Worm (Caenorhabditis elegans) whole organism, L4 larva: ENCODE results near the gene lido-1.

Experiments
- F26F4.8 ChIP-seq: fragments of 200-800 bp; sonication (Bioruptor generic); conservative IDR thresholded peaks from 2 replicates; pipeline ENCODE4 v1.3.6; 2022; ENCODE audit warnings: missing genetic modification characterization, missing compliant biosample characterization
- F49E8.2 ChIP-seq: sonication (generic microtip); optimal IDR thresholded peaks from 2 replicates; lab custom pipeline; 2016; ENCODE audit warnings: missing compliant biosample characterization, mild to moderate bottlenecking, missing genetic modification characterization, borderline replicate concordance
- Y48G9A.11 ChIP-seq: fragments of 200-800 bp; sonication (Bioruptor generic); IDR thresholded peaks from 2 replicates; pipeline ENCODE4 v1.3.6; 2022; ENCODE audit warnings: missing genetic modification reagents, missing genetic modification characterization, missing compliant biosample characterization
- Y75B8A.6 ChIP-seq: fragments of 200-800 bp; sonication (Bioruptor generic); IDR thresholded peaks from 2 replicates; pipeline ENCODE4 v1.3.6; 2022; ENCODE audit warnings: missing genetic modification reagents, missing genetic modification characterization, missing compliant biosample characterization
- ZK546.5 ChIP-seq, 2 experiments: sonication (generic microtip); optimal IDR thresholded peaks; 2 replicates each; lab custom pipeline; 2017; ENCODE audit warnings: missing biosample characterization in 2 of 2, missing genetic modification characterization in 2 of 2
- aha-1 ChIP-seq: fragments of 150-350 bp; peaks from one replicate; lab custom pipeline; 2014; ENCODE audit warnings: missing biosample characterization, missing genetic modification characterization
- ama-1 ChIP-seq: fragments of 150-350 bp; optimal IDR thresholded peaks from 2 replicates; lab custom pipeline; 2014; ENCODE audit warnings: inconsistent platforms, mixed read lengths
- arid-1 ChIP-seq: fragments of 200-800 bp; sonication (Bioruptor generic); conservative IDR thresholded peaks from 2 replicates; pipeline ENCODE4 v1.3.6; 2022; ENCODE audit warnings: missing genetic modification reagents, missing genetic modification characterization, missing compliant biosample characterization
- attf-4 ChIP-seq: sonication (generic microtip); optimal IDR thresholded peaks from 3 replicates; lab custom pipeline; 2017; ENCODE audit warnings: missing biosample characterization, missing genetic modification characterization
- ceh-20 ChIP-seq: fragments of 200-800 bp; sonication (Bioruptor generic); IDR thresholded peaks from 2 replicates; pipeline ENCODE4 v1.3.6; 2022; ENCODE audit warnings: missing genetic modification reagents, missing genetic modification characterization, missing compliant biosample characterization
- ceh-32 ChIP-seq: sonication (generic microtip); optimal IDR thresholded peaks from 2 replicates; lab custom pipeline; 2016; ENCODE audit warnings: mild to moderate bottlenecking, missing genetic modification characterization, missing compliant biosample characterization; ENCODE audit not compliant: poor library complexity
- ces-1 ChIP-seq: fragments of 150-350 bp; sonication (generic microtip); optimal IDR thresholded peaks from 4 replicates; lab custom pipeline; 2014; ENCODE audit warnings: missing biosample characterization, missing genetic modification reagents, missing genetic modification characterization
- daf-12 ChIP-seq: fragments of 150-350 bp; optimal IDR thresholded peaks from 2 replicates; lab custom pipeline; 2014; ENCODE audit warnings: missing biosample characterization, missing genetic modification reagents, missing genetic modification characterization
- daf-16 ChIP-seq, 3 experiments: sonication (generic microtip); optimal IDR thresholded peaks; 2 replicates each; lab custom pipeline; 2016 to 2017; ENCODE audit warnings: missing genetic modification characterization in 3 of 3, missing genetic modification reagents in 3 of 3, mild to moderate bottlenecking in 2 of 3, missing compliant biosample characterization in 2 of 3, missing biosample characterization in 1 of 3, moderate library complexity in 1 of 3
- dmd-6 ChIP-seq: fragments of 200-800 bp; sonication (Bioruptor generic); IDR thresholded peaks from 2 replicates; pipeline ENCODE4 v1.3.6; 2022; ENCODE audit warnings: missing genetic modification reagents, missing genetic modification characterization, missing compliant biosample characterization
- dpl-1 ChIP-seq: fragments of 150-350 bp; optimal IDR thresholded peaks from 2 replicates; lab custom pipeline; 2014; ENCODE audit warnings: missing biosample characterization, missing genetic modification reagents, missing genetic modification characterization
- duxl-1 ChIP-seq: sonication (generic microtip); optimal IDR thresholded peaks from 2 replicates; lab custom pipeline; 2016; ENCODE audit warnings: mild to moderate bottlenecking, missing genetic modification characterization, moderate library complexity, missing compliant biosample characterization; ENCODE audit not compliant: poor library complexity
- dve-1 ChIP-seq: sonication (generic microtip); optimal IDR thresholded peaks from 2 replicates; lab custom pipeline; 2017; ENCODE audit warnings: antibody characterized with exemption, mild to moderate bottlenecking, missing genetic modification characterization, missing compliant biosample characterization; ENCODE audit not compliant: insufficient read depth
- gei-8 ChIP-seq: fragments of 200-800 bp; sonication (Bioruptor generic); optimal IDR thresholded peaks from 2 replicates; lab custom pipeline; 2018; ENCODE audit warnings: mild to moderate bottlenecking, missing genetic modification characterization, missing compliant biosample characterization
- hif-1 ChIP-seq, 2 experiments: sonication (generic microtip); optimal IDR thresholded peaks; 2 replicates each; lab custom pipeline; 2016 to 2017; ENCODE audit warnings: missing compliant biosample characterization in 2 of 2, missing genetic modification characterization in 2 of 2, missing genetic modification reagents in 2 of 2, missing genotype in 2 of 2, mild to moderate bottlenecking in 1 of 2
- hlh-11 ChIP-seq: fragments of 200-800 bp; sonication (Bioruptor generic); optimal IDR thresholded peaks from 2 replicates; lab custom pipeline; 2018; ENCODE audit warnings: mild to moderate bottlenecking, missing genetic modification characterization, missing compliant biosample characterization
- hlh-30 ChIP-seq: sonication (generic microtip); optimal IDR thresholded peaks from 2 replicates; lab custom pipeline; 2017; ENCODE audit warnings: antibody characterized with exemption, mild to moderate bottlenecking, missing genetic modification characterization, missing compliant biosample characterization; ENCODE audit not compliant: insufficient read depth
- hmg-1.1 ChIP-seq: fragments of 200-800 bp; sonication (Bioruptor generic); IDR thresholded peaks from 2 replicates; pipeline ENCODE4 v1.3.6; 2022; ENCODE audit warnings: missing genetic modification reagents, missing genetic modification characterization, missing compliant biosample characterization
- jun-1 ChIP-seq: fragments of 150-350 bp; optimal IDR thresholded peaks from 2 replicates; lab custom pipeline; 2014; ENCODE audit warnings: missing biosample characterization, missing genetic modification reagents, missing genetic modification characterization
- lim-7 ChIP-seq: fragments of 200-800 bp; sonication (Bioruptor generic); IDR thresholded peaks from 2 replicates; pipeline ENCODE4 v1.3.6; 2022; ENCODE audit warnings: missing genetic modification characterization, missing compliant biosample characterization
- lin-1 ChIP-seq: fragments of 200-800 bp; sonication (Bioruptor generic); IDR thresholded peaks from 2 replicates; pipeline ENCODE4 v1.3.6; 2022; ENCODE audit warnings: missing genetic modification reagents, missing genetic modification characterization, missing compliant biosample characterization
- lin-13 ChIP-seq: fragments of 150-350 bp; optimal IDR thresholded peaks from 2 replicates; lab custom pipeline; 2014; ENCODE audit warnings: missing biosample characterization, missing genetic modification reagents, missing genetic modification characterization
- lin-29 ChIP-seq: fragments of 200-800 bp; sonication (Bioruptor generic); IDR thresholded peaks from 2 replicates; pipeline ENCODE4 v1.3.6; 2022; ENCODE audit warnings: missing genetic modification reagents, missing genetic modification characterization, missing compliant biosample characterization
- lin-38 ChIP-seq: fragments of 200-800 bp; sonication (Bioruptor generic); IDR thresholded peaks from 2 replicates; pipeline ENCODE4 v1.3.6; 2022; ENCODE audit warnings: missing genetic modification reagents, missing genetic modification characterization, missing compliant biosample characterization
- lin-39 ChIP-seq: fragments of 150-350 bp; optimal IDR thresholded peaks from 2 replicates; lab custom pipeline; 2014; ENCODE audit warnings: missing biosample characterization, missing genetic modification reagents, missing genetic modification characterization
- madf-9 ChIP-seq: fragments of 200-800 bp; sonication (Bioruptor generic); conservative IDR thresholded peaks from 2 replicates; pipeline ENCODE4 v1.3.6; 2022; ENCODE audit warnings: missing genetic modification reagents, missing genetic modification characterization, missing compliant biosample characterization
- mdt-29 ChIP-seq: fragments of 200-800 bp; sonication (Bioruptor generic); IDR thresholded peaks from 2 replicates; pipeline ENCODE4 v1.3.6; 2022; ENCODE audit warnings: missing genetic modification reagents, missing genetic modification characterization, missing compliant biosample characterization
- mep-1 ChIP-seq: fragments of 150-350 bp; sonication (generic microtip); optimal IDR thresholded peaks from 3 replicates; lab custom pipeline; 2014; ENCODE audit warnings: missing biosample characterization, missing genetic modification characterization
- mes-2 ChIP-seq: sonication (generic microtip); optimal IDR thresholded peaks from 2 replicates; lab custom pipeline; 2016; ENCODE audit warnings: missing genotype, mild to moderate bottlenecking, missing genetic modification characterization, missing compliant biosample characterization; ENCODE audit not compliant: poor library complexity, severe bottlenecking
- mxl-3 ChIP-seq: fragments of 200-800 bp; sonication (Bioruptor generic); optimal IDR thresholded peaks from 2 replicates; lab custom pipeline; 2018; ENCODE audit warnings: mild to moderate bottlenecking, missing genetic modification characterization, missing compliant biosample characterization
- nhr-28 ChIP-seq: fragments of 150-350 bp; optimal IDR thresholded peaks from 2 replicates; lab custom pipeline; 2014; ENCODE audit warnings: missing biosample characterization, missing genetic modification characterization
- pqm-1 ChIP-seq: sonication (generic microtip); optimal IDR thresholded peaks from 2 replicates; lab custom pipeline; 2017; ENCODE audit warnings: missing biosample characterization, missing genetic modification characterization
- rbr-2 ChIP-seq: sonication (generic microtip); optimal IDR thresholded peaks from 2 replicates; lab custom pipeline; 2016; ENCODE audit warnings: missing genotype, missing genetic modification characterization, missing compliant biosample characterization
- saeg-2 ChIP-seq: fragments of 200-800 bp; sonication (Bioruptor generic); IDR thresholded peaks from 2 replicates; pipeline ENCODE4 v1.3.6; 2022; ENCODE audit warnings: missing genetic modification reagents, missing genetic modification characterization, missing compliant biosample characterization
- set-16 ChIP-seq: fragments of 200-800 bp; sonication (Bioruptor generic); IDR thresholded peaks from 2 replicates; pipeline ENCODE4 v1.3.6; 2022; ENCODE audit warnings: missing genetic modification reagents, missing genetic modification characterization, missing compliant biosample characterization
- skn-1 ChIP-seq: fragments of 150-350 bp; optimal IDR thresholded peaks from 2 replicates; lab custom pipeline; 2014; ENCODE audit warnings: missing biosample characterization, missing genetic modification characterization
- snpc-1.2 ChIP-seq: fragments of 200-800 bp; sonication (Bioruptor generic); IDR thresholded peaks from 2 replicates; pipeline ENCODE4 v1.3.6; 2022; ENCODE audit warnings: missing genetic modification reagents, missing genetic modification characterization, missing compliant biosample characterization
- tag-97 ChIP-seq: fragments of 200-800 bp; sonication (Bioruptor generic); IDR thresholded peaks from 2 replicates; pipeline ENCODE4 v1.3.6; 2022; ENCODE audit warnings: missing genetic modification characterization, missing compliant biosample characterization
- unc-39 ChIP-seq: sonication (generic microtip); optimal IDR thresholded peaks from 2 replicates; lab custom pipeline; 2017; ENCODE audit warnings: missing biosample characterization, missing genetic modification characterization
- unc-62 ChIP-seq, 3 experiments: fragments of 150-350 bp in 1 of 3; sonication (generic microtip); optimal IDR thresholded peaks in 2 of 3; peaks in 1 of 3; 1 replicate in 1 of 3; 2 replicates in 2 of 3; lab custom pipeline; 2014 to 2017; ENCODE audit warnings: missing biosample characterization in 3 of 3, missing genetic modification characterization in 3 of 3, missing genetic modification reagents in 3 of 3, missing genotype in 1 of 3
- zag-1 ChIP-seq: fragments of 150-350 bp; optimal IDR thresholded peaks from 2 replicates; lab custom pipeline; 2014; ENCODE audit warnings: missing biosample characterization, missing genetic modification characterization
- zfp-2 ChIP-seq: sonication (generic microtip); optimal IDR thresholded peaks from 2 replicates; lab custom pipeline; 2016; ENCODE audit warnings: mild to moderate bottlenecking, missing genetic modification characterization, missing compliant biosample characterization
- zip-2 ChIP-seq: fragments of 150-350 bp; optimal IDR thresholded peaks from 2 replicates; lab custom pipeline; 2014; ENCODE audit warnings: missing biosample characterization, missing genetic modification characterization
- ztf-7 ChIP-seq: fragments of 150-350 bp; optimal IDR thresholded peaks from 2 replicates; lab custom pipeline; 2014; ENCODE audit warnings: missing biosample characterization, missing genetic modification characterization

The lido-1 gene

DNA sequence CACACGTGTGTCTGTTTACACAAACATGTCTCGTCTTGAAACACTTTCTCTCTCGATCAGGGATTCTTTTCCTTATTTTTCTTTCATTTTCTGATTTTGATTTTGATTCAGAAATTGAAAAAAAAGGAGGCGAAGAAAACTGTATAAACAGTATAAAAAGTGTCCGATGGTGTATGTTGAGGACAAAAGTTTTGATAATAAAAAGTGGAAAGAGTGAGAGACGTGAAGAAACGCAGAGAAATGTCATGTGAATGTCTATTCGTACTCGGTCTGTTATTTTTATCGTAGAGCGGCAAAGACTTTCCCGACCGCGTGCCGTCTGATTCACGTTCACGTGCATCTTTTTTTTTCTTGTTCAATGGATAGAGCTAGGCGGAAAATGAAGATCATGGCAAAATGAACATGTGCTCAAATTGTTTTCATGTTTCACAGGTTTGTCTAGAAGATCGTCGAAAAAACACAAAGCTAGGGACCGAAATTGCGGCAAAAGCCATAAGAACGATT, 32.6 kb downstream of the lido-1 start (continued):
- no peak for TF ChIP-seq arid-1
- no peak for TF ChIP-seq Y75B8A.6
- TF ChIP-seq duxl-1: no peak
- no peak for TF ChIP-seq daf-12 (tag; lab: Kevin White, UChicago)
- TF ChIP-seq dve-1 (tag; lab: Kevin White, UChicago): peak; percentile 84
- peak; percentile 35; the same call in 1 of the 2 replicates for TF ChIP-seq ceh-20
- peak; percentile 57 for TF ChIP-seq aha-1 (tag; lab: Kevin White, UChicago)
- TF ChIP-seq ces-1 (GFP tag; lab: Kevin White, UChicago): no peak
- TF ChIP-seq ama-1: peak; percentile 2
- peak; percentile 58 for TF ChIP-seq mep-1 (tag; lab: Kevin White, UChicago)
- no peak for TF ChIP-seq zfp-2
- TF ChIP-seq unc-39 (tag; lab: Kevin White, UChicago): no peak
- peak; percentile 59; the same call in 1 of the 2 replicates for TF ChIP-seq lin-29
- peak; percentile 21 for TF ChIP-seq lin-13 (GFP tag; lab: Kevin White, UChicago)
- TF ChIP-seq dmd-6 (GFP tag; lab: Robert Waterston, UW): peak; percentile 100
- TF ChIP-seq hif-1 (tag; optimal IDR thresholded peaks at IDR 0.05; lab: Kevin White, UChicago): peak in 1 of 2 experiments; percentile 66
- peak; percentile 46; the same call in 1 of the 2 replicates for TF ChIP-seq madf-9 (GFP tag; lab: Robert Waterston, UW)
- TF ChIP-seq ceh-32 (tag; lab: Kevin White, UChicago): no peak
- TF ChIP-seq set-16 (GFP tag; lab: Robert Waterston, UW): 0 out of 2 replicates have a peak, but pooled peaks have one; percentile 8
- TF ChIP-seq mdt-29: peak; percentile 75
- no peak for TF ChIP-seq Y48G9A.11 (GFP tag; lab: Robert Waterston, UW)
- no peak for TF ChIP-seq saeg-2
- TF ChIP-seq zip-2: no peak
- peak in 1 of 2 experiments; percentile 94 for TF ChIP-seq unc-62 (GFP tag; optimal IDR thresholded peaks at IDR 0.05 in 1 of 2; lab: Kevin White, UChicago)
- TF ChIP-seq unc-62 (tag; optimal IDR thresholded peaks at IDR 0.05; lab: Kevin White, UChicago): no peak
- no peak for TF ChIP-seq lin-38
- peak; percentile 70 for TF ChIP-seq gei-8 (GFP tag; lab: Kevin White, UChicago)
- peak; percentile 51; the same call in 1 of the 2 replicates for TF ChIP-seq hmg-1.1 (GFP tag; lab: Robert Waterston, UW)
- TF ChIP-seq hlh-30 (tag; lab: Kevin White, UChicago): peak; percentile 97
- no peak for TF ChIP-seq F49E8.2 (tag; lab: Kevin White, UChicago)
- no peak for TF ChIP-seq F26F4.8 (GFP tag; lab: Robert Waterston, UW)
- TF ChIP-seq jun-1 (tag; lab: Kevin White, UChicago): peak; percentile 16
- no peak for TF ChIP-seq attf-4
- TF ChIP-seq nhr-28 (tag; lab: Kevin White, UChicago): peak; percentile 92
- peak; percentile 63 for TF ChIP-seq lin-1 (GFP tag; lab: Robert Waterston, UW)
- peak; percentile 88 for TF ChIP-seq mxl-3
- TF ChIP-seq ZK546.5 (tag; optimal IDR thresholded peaks at IDR 0.05; lab: Kevin White, UChicago): no peak
- no peak for TF ChIP-seq lim-7 (GFP tag; lab: Robert Waterston, UW)
- no peak for TF ChIP-seq ztf-7 (tag; lab: Kevin White, UChicago)
- no peak for TF ChIP-seq lin-39 (tag; lab: Kevin White, UChicago)
- no peak for TF ChIP-seq snpc-1.2 (GFP tag; lab: Robert Waterston, UW)
- no peak for TF ChIP-seq rbr-2
- TF ChIP-seq daf-16 (GFP tag; optimal IDR thresholded peaks at IDR 0.05; lab: Kevin White, UChicago): no peak
- TF ChIP-seq daf-16 (tag; optimal IDR thresholded peaks at IDR 0.05; lab: Kevin White, UChicago): peak; percentile 94
- peak; percentile 97 for TF ChIP-seq hlh-11 (tag; lab: Kevin White, UChicago)
- no peak for TF ChIP-seq mes-2
- no peak for TF ChIP-seq dpl-1 (GFP tag; lab: Kevin White, UChicago)
- no peak for TF ChIP-seq zag-1 (tag; lab: Kevin White, UChicago)
- no peak for TF ChIP-seq skn-1 (tag; lab: Kevin White, UChicago)
- no peak for TF ChIP-seq tag-97 (GFP tag; lab: Robert Waterston, UW)
- peak; percentile 31 for TF ChIP-seq pqm-1 (tag; lab: Kevin White, UChicago)
